Fruit fly (Drosophila melanogaster): Measurements from ENCODE around the gene Lip4.

The Lip4 gene

DNA sequence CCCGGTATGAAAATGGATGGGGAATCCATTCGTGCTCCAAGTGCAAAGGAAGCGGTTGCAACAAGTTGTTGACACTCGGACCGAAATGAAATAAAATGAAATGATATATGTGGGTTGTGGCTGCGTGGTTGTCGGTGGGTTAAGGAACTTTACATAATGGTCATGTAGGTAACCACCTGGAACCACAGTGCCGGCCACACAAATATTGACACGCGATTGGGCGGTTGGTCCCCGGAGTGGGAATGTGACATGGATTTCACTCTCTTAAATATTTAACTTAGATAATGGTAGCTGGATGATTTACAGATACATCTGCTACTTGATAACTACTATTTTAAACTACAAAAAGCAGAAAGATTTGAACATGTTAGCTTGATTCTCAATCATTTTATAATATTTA lies 22.5 kb upstream of the Lip4 start (continued):
- TF ChIP-seq Abd-B (GFP tag; optimal IDR thresholded peaks at IDR 0.05) (no peak), Taf1 (GFP tag; IDR thresholded peaks at IDR 0.05) (no peak), trem (tag; optimal IDR thresholded peaks at IDR 0.05) (no peak), CG9727 (GFP tag; optimal IDR thresholded peaks at IDR 0.05) (peak; percentile 40), Neu2 (GFP tag; optimal IDR thresholded peaks at IDR 0.05; ENCODE audit: borderline replicate concordance) (no peak), Drgx (GFP tag; IDR thresholded peaks at IDR 0.05) (no peak), CG1529 (GFP tag; optimal IDR thresholded peaks at IDR 0.05) (peak; percentile 8), knrl (GFP tag; IDR thresholded peaks at IDR 0.05; ENCODE audit: partially characterized antibody) (no peak), CG33557 (GFP tag; optimal IDR thresholded peaks at IDR 0.05) (peak; percentile 87), CG7372 (GFP tag; IDR thresholded peaks at IDR 0.05) (no peak), Scr (GFP tag; IDR thresholded peaks at IDR 0.05; ENCODE audit: partially characterized antibody) (no peak), dan (GFP tag; IDR thresholded peaks at IDR 0.05) (no peak), gro (GFP tag; optimal IDR thresholded peaks at IDR 0.05) (no peak), CG2116 (GFP tag; optimal IDR thresholded peaks at IDR 0.05) (no peak), h (optimal IDR thresholded peaks at IDR 0.05) (no peak), Dip3 (GFP tag; optimal IDR thresholded peaks at IDR 0.05) (no peak), bbx (GFP tag; IDR thresholded peaks at IDR 0.05; ENCODE audit: partially characterized antibody) (no peak), hth (optimal IDR thresholded peaks at IDR 0.05) (no peak), twi (tag; optimal IDR thresholded peaks at IDR 0.05) (peak; percentile 52), wek (GFP tag; optimal IDR thresholded peaks at IDR 0.05) (peak; percentile 46), Hmr (GFP tag; optimal IDR thresholded peaks at IDR 0.05) (no peak), NC2α (GFP tag; optimal IDR thresholded peaks at IDR 0.05) (no peak), cad (GFP tag; optimal IDR thresholded peaks at IDR 0.05) (no peak), lola (GFP tag; optimal IDR thresholded peaks at IDR 0.05) (peak in 1 of 3 experiments; percentile 52), cato (GFP tag; optimal IDR thresholded peaks at IDR 0.05; ENCODE audit: borderline replicate concordance) (no peak), Xrp1 (GFP tag; IDR thresholded peaks at IDR 0.05) (peak; percentile 72), oc (tag; optimal IDR thresholded peaks at IDR 0.05) (no peak), CG6272 (GFP tag; IDR thresholded peaks at IDR 0.05) (no peak), odd (GFP tag; optimal IDR thresholded peaks at IDR 0.05) (peak; percentile 29), tio (GFP tag; optimal IDR thresholded peaks at IDR 0.05) (no peak), CG10274 (GFP tag; optimal IDR thresholded peaks at IDR 0.05) (no peak), cwo (GFP tag; optimal IDR thresholded peaks at IDR 0.05) (no peak), sd (tag; optimal IDR thresholded peaks at IDR 0.05) (no peak), CG18619 (GFP tag; optimal IDR thresholded peaks at IDR 0.05) (no peak), CG18599 (GFP tag; optimal IDR thresholded peaks at IDR 0.05) (no peak), ato (GFP tag; IDR thresholded peaks at IDR 0.05; ENCODE audit: partially characterized antibody) (no peak), Fer1 (GFP tag; optimal IDR thresholded peaks at IDR 0.05) (no peak), row (GFP tag; IDR thresholded peaks at IDR 0.05) (no peak), Hr51 (GFP tag; optimal IDR thresholded peaks at IDR 0.05) (no peak), peb (GFP tag; IDR thresholded peaks at IDR 0.05) (peak; percentile 42; the same call in 1 of the 2 replicates), CG6654 (GFP tag; optimal IDR thresholded peaks at IDR 0.05) (no peak), Hey (tag; optimal IDR thresholded peaks at IDR 0.05) (no peak), CoRest (tag; optimal IDR thresholded peaks at IDR 0.05) (no peak), Fer3 (tag; optimal IDR thresholded peaks at IDR 0.05) (no peak), CG15011 (GFP tag; optimal IDR thresholded peaks at IDR 0.05) (no peak), Doc2 (GFP tag; IDR thresholded peaks at IDR 0.05) (no peak), CG11723 (GFP tag; optimal IDR thresholded peaks at IDR 0.05) (peak; percentile 27), CG11398 (GFP tag; optimal IDR thresholded peaks at IDR 0.05) (no peak), CG4820 (GFP tag; optimal IDR thresholded peaks at IDR 0.05) (no peak), Ets97D (GFP tag; optimal IDR thresholded peaks at IDR 0.05) (no peak), Stat92E (GFP tag; optimal IDR thresholded peaks at IDR 0.05) (no peak)
